Fruit fly (Drosophila melanogaster): ENCODE data around the gene CG9109.

- no peak for TF ChIP-seq CG15336 (GFP tag; IDR thresholded peaks at IDR 0.05)
- no peak for TF ChIP-seq Ets96B (tag; optimal IDR thresholded peaks at IDR 0.05)
- no peak for TF ChIP-seq fd85E (GFP tag; optimal IDR thresholded peaks at IDR 0.05)
- TF ChIP-seq CG6163 (GFP tag; IDR thresholded peaks at IDR 0.05) = no peak
Measured at dm6 chr2L:6074314-6074713, 40.1 kb upstream of the CG9109 start.

Data from whole organism, prepupa.